Worm (Caenorhabditis elegans) whole organism, young adult: ENCODE measurements around the gene Y25C1A.8.

Experiments
- D2030.7 ChIP-seq: fragments of 200-800 bp; sonication (Bioruptor generic); IDR thresholded peaks from 2 replicates; pipeline ENCODE4 v1.3.6; 2022; ENCODE audit warnings: missing genetic modification reagents, missing genetic modification characterization, missing compliant biosample characterization
- ama-1 ChIP-seq, 3 experiments: fragments of 150-350 bp in 1 of 3; sonication (generic microtip) in 2 of 3; optimal IDR thresholded peaks; 2 replicates each; lab custom pipeline; 2014 to 2018; ENCODE audit warnings: missing biosample characterization in 2 of 3, missing genetic modification characterization in 2 of 3, missing genetic modification reagents in 2 of 3
- ceh-79 ChIP-seq: sonication (generic microtip); optimal IDR thresholded peaks from 2 replicates; lab custom pipeline; 2017; ENCODE audit warnings: mild to moderate bottlenecking, missing genetic modification characterization, missing compliant biosample characterization
- efl-1 ChIP-seq: fragments of 150-350 bp; optimal IDR thresholded peaks from 2 replicates; lab custom pipeline; 2014; ENCODE audit warnings: missing biosample characterization, missing genetic modification reagents, missing genetic modification characterization
- nhr-120 ChIP-seq: fragments of 200-800 bp; sonication (Bioruptor generic); IDR thresholded peaks from 2 replicates; pipeline ENCODE4 v1.3.6; 2022; ENCODE audit warnings: missing genetic modification characterization, missing compliant biosample characterization
- snpc-1.3 ChIP-seq: sonication (generic microtip); optimal IDR thresholded peaks from 2 replicates; lab custom pipeline; 2017; ENCODE audit warnings: missing genetic modification characterization, mild to moderate bottlenecking, missing compliant biosample characterization, antibody characterized with exemption, moderate library complexity, missing genotype, missing genetic modification reagents; ENCODE audit not compliant: insufficient read depth
- snpc-4 ChIP-seq, 5 experiments: fragments of 150-350 bp in 1 of 5; sonication (generic microtip) in 4 of 5; optimal IDR thresholded peaks; 2 replicates each; lab custom pipeline; 2014 to 2018; ENCODE audit warnings: missing genetic modification characterization in 5 of 5, missing biosample characterization in 3 of 5, antibody characterized with exemption in 2 of 5, mild to moderate bottlenecking in 2 of 5, missing compliant biosample characterization in 2 of 5, missing genotype in 2 of 5, moderate library complexity in 2 of 5, missing genetic modification reagents in 1 of 5
- tbx-9 ChIP-seq: sonication (generic microtip); optimal IDR thresholded peaks from 2 replicates; lab custom pipeline; 2016; ENCODE audit warnings: borderline replicate concordance, missing genetic modification characterization, inconsistent platforms, missing compliant biosample characterization

DNA sequence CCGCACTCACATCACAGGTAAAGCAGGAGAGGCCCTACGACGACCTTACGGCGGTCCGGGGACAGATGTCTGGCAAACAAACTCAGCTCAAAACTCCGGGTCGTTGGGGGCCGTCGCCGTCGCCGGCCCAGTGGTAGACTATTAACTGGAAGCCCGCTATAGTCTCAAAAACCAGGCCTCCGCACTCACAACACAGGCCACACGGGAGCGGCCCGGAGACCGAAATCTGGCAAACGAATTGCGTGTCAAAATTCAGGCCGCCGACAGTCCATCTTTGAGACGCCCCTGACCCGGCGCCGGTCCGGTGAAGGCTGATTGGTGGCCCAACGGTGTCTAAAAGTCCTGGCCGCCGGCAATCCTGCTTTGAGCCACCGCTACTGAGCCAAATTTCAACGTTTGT is 31.3 kb downstream of the Y25C1A.8 start:
- TF ChIP-seq D2030.7 (GFP tag; lab: Robert Waterston, UW): no peak
- TF ChIP-seq snpc-1.3: no peak
- TF ChIP-seq nhr-120 (GFP tag; lab: Robert Waterston, UW): no peak
- no peak for TF ChIP-seq ama-1 (optimal IDR thresholded peaks at IDR 0.05; lab: Kevin White, UChicago)
- no peak for TF ChIP-seq ama-1 (GFP tag; optimal IDR thresholded peaks at IDR 0.05; lab: Kevin White, UChicago)
- TF ChIP-seq tbx-9: no peak
- no peak for TF ChIP-seq efl-1 (GFP tag; lab: Kevin White, UChicago)
- TF ChIP-seq ceh-79 (tag; lab: Kevin White, UChicago): no peak
- no peak for TF ChIP-seq snpc-4 (GFP tag; optimal IDR thresholded peaks at IDR 0.05; lab: Kevin White, UChicago)
- TF ChIP-seq snpc-4 (tag; optimal IDR thresholded peaks at IDR 0.05; lab: Kevin White, UChicago): no peak
